Fruit fly (Drosophila melanogaster) whole organism, embryonic: Measurements from ENCODE around the gene MED14.

Experiments used
- Abd-B ChIP-seq: fragments of 200-800 bp; sonication (Bioruptor generic); optimal IDR thresholded peaks from 2 replicates; lab custom pipeline; 2018; ENCODE audit warnings: missing biosample characterization, mild to moderate bottlenecking, missing genetic modification characterization, moderate library complexity
- BEAF-32 ChIP-seq: fragments of 200-800 bp; sonication (Bioruptor generic); optimal IDR thresholded peaks from 3 replicates; lab custom pipeline; 2017; ENCODE audit warnings: missing biosample characterization, missing genetic modification characterization, mild to moderate bottlenecking, moderate library complexity, missing genetic modification reagents
- Bgb ChIP-seq: fragments of 200-800 bp; sonication (Bioruptor generic); IDR thresholded peaks from 2 replicates; pipeline ENCODE4 v1.3.6; 2022; ENCODE audit warnings: missing biosample characterization, missing genetic modification characterization; ENCODE audit not compliant: partially characterized antibody
- CG10147 ChIP-seq: fragments of 200-800 bp; sonication (Bioruptor generic); optimal IDR thresholded peaks from 2 replicates; lab custom pipeline; 2019; ENCODE audit warnings: missing biosample characterization, mild to moderate bottlenecking, missing genetic modification characterization, moderate library complexity
- CG10267 ChIP-seq: fragments of 200-800 bp; sonication (Bioruptor generic); optimal IDR thresholded peaks from 2 replicates; lab custom pipeline; 2018; ENCODE audit warnings: missing biosample characterization, mild to moderate bottlenecking, missing genetic modification characterization, moderate library complexity
- CG10274 ChIP-seq: fragments of 200-800 bp; sonication (Bioruptor generic); optimal IDR thresholded peaks from 3 replicates; lab custom pipeline; 2017; ENCODE audit warnings: missing biosample characterization, mild to moderate bottlenecking, missing genetic modification characterization
- CG2199 ChIP-seq: fragments of 200-800 bp; sonication (Bioruptor generic); IDR thresholded peaks from 3 replicates; pipeline ENCODE4 v1.3.6; 2022; ENCODE audit warnings: missing biosample characterization, missing genetic modification characterization
- CG2712 ChIP-seq: fragments of 200-800 bp; optimal IDR thresholded peaks from 3 replicates; lab custom pipeline; 2019; ENCODE audit warnings: missing biosample characterization, mild to moderate bottlenecking, missing genetic modification characterization, moderate library complexity
- CG2875 ChIP-seq: fragments of 200-800 bp; sonication (Bioruptor generic); optimal IDR thresholded peaks from 2 replicates; lab custom pipeline; 2017; ENCODE audit warnings: missing biosample characterization, mild to moderate bottlenecking, missing genetic modification characterization, missing genetic modification reagents
- CG31441 ChIP-seq: fragments of 200-800 bp; sonication (Bioruptor generic); IDR thresholded peaks from 2 replicates; pipeline ENCODE4 v1.3.6; 2022; ENCODE audit warnings: missing biosample characterization, missing genetic modification characterization
- CG43689 ChIP-seq: fragments of 200-800 bp; sonication (Bioruptor generic); IDR thresholded peaks from 2 replicates; pipeline ENCODE4 v1.3.6; 2022; ENCODE audit warnings: missing biosample characterization, missing genetic modification characterization
- CG4707 ChIP-seq: fragments of 200-800 bp; sonication (Bioruptor generic); optimal IDR thresholded peaks from 2 replicates; lab custom pipeline; 2018; ENCODE audit warnings: missing biosample characterization, mild to moderate bottlenecking, missing genetic modification characterization, moderate library complexity
- CG8089 ChIP-seq: fragments of 200-800 bp; sonication (Bioruptor generic); optimal IDR thresholded peaks from 3 replicates; lab custom pipeline; 2016; ENCODE audit warnings: missing biosample characterization, missing genetic modification characterization
- CG8281 ChIP-seq: fragments of 200-800 bp; sonication (Bioruptor generic); optimal IDR thresholded peaks from 2 replicates; lab custom pipeline; 2018; ENCODE audit warnings: missing biosample characterization, mild to moderate bottlenecking, missing genetic modification characterization, moderate library complexity
- CG8359 ChIP-seq: fragments of 200-800 bp; sonication (Bioruptor generic); optimal IDR thresholded peaks from 2 replicates; lab custom pipeline; 2017; ENCODE audit warnings: missing biosample characterization, mild to moderate bottlenecking, missing genetic modification characterization, borderline replicate concordance
- CG9817 ChIP-seq: fragments of 200-800 bp; sonication (Bioruptor generic); optimal IDR thresholded peaks from 2 replicates; lab custom pipeline; 2018; ENCODE audit warnings: missing biosample characterization, mild to moderate bottlenecking, missing genetic modification characterization, moderate library complexity
- CG9932 ChIP-seq: fragments of 200-800 bp; sonication (Bioruptor generic); IDR thresholded peaks from 2 replicates; pipeline ENCODE4 v1.3.6; 2022; ENCODE audit warnings: missing biosample characterization, missing genetic modification characterization
- Dip3 ChIP-seq: fragments of 200-800 bp; sonication (Bioruptor generic); optimal IDR thresholded peaks from 3 replicates; lab custom pipeline; 2016; ENCODE audit warnings: missing biosample characterization, missing genetic modification characterization
- ERR ChIP-seq: fragments of 200-800 bp; sonication (Bioruptor generic); optimal IDR thresholded peaks from 2 replicates; lab custom pipeline; 2016; ENCODE audit warnings: missing biosample characterization, missing genetic modification characterization
- HLHmδ ChIP-seq: fragments of 200-800 bp; sonication (Bioruptor generic); optimal IDR thresholded peaks from 2 replicates; lab custom pipeline; 2018; ENCODE audit warnings: missing biosample characterization, mild to moderate bottlenecking, missing genetic modification characterization, moderate library complexity
- HmgD ChIP-seq: fragments of 200-800 bp; sonication (Bioruptor generic); optimal IDR thresholded peaks from 3 replicates; lab custom pipeline; 2016; ENCODE audit warnings: missing biosample characterization, missing genetic modification characterization
- Hr39 ChIP-seq: fragments of >200 bp; optimal IDR thresholded peaks from 2 replicates; lab custom pipeline; 2017
- Lim3 ChIP-seq: fragments of 200-800 bp; sonication (Bioruptor generic); IDR thresholded peaks from 2 replicates; pipeline ENCODE4 v1.3.6; 2022; ENCODE audit warnings: missing biosample characterization, missing genetic modification characterization
- NFAT ChIP-seq: fragments of 200-800 bp; sonication (Bioruptor generic); IDR thresholded peaks from 2 replicates; pipeline ENCODE4 v1.3.6; 2022; ENCODE audit warnings: missing biosample characterization, missing genetic modification characterization
- NK7.1 ChIP-seq: fragments of 200-800 bp; sonication (Bioruptor generic); optimal IDR thresholded peaks from 3 replicates; lab custom pipeline; 2016; ENCODE audit warnings: missing biosample characterization, missing genetic modification characterization
- Xrp1 ChIP-seq: fragments of 200-800 bp; sonication (Bioruptor generic); IDR thresholded peaks from 2 replicates; pipeline ENCODE4 v1.3.6; 2022; ENCODE audit warnings: missing biosample characterization, missing genetic modification characterization
- ac ChIP-seq: fragments of 200-800 bp; sonication (Bioruptor generic); optimal IDR thresholded peaks from 3 replicates; lab custom pipeline; 2017; ENCODE audit warnings: missing biosample characterization, mild to moderate bottlenecking, missing genetic modification characterization
- ara ChIP-seq: fragments of 200-800 bp; sonication (Bioruptor generic); IDR thresholded peaks from 2 replicates; pipeline ENCODE4 v1.3.6; 2022; ENCODE audit warnings: missing biosample characterization, missing genetic modification characterization
- btn ChIP-seq: fragments of 200-800 bp; sonication (Bioruptor generic); optimal IDR thresholded peaks from 2 replicates; lab custom pipeline; 2016; ENCODE audit warnings: missing biosample characterization, missing genetic modification characterization
- danr ChIP-seq: fragments of 200-800 bp; sonication (Bioruptor generic); IDR thresholded peaks from 2 replicates; pipeline ENCODE4 v1.3.6; 2022; ENCODE audit warnings: missing biosample characterization, missing genetic modification characterization
- disco-r ChIP-seq: fragments of 200-800 bp; sonication (Bioruptor generic); optimal IDR thresholded peaks from 2 replicates; lab custom pipeline; 2016; ENCODE audit warnings: missing biosample characterization, missing genetic modification characterization
- ftz-f1 ChIP-seq: fragments of 200-800 bp; sonication (Bioruptor generic); optimal IDR thresholded peaks from 2 replicates; lab custom pipeline; 2016; ENCODE audit warnings: missing biosample characterization, missing genetic modification characterization
- grau ChIP-seq: fragments of 200-800 bp; optimal IDR thresholded peaks from 3 replicates; lab custom pipeline; 2019; ENCODE audit warnings: missing biosample characterization, mild to moderate bottlenecking, missing genetic modification characterization, moderate library complexity
- gsb-n ChIP-seq: fragments of 200-800 bp; sonication (Bioruptor generic); optimal IDR thresholded peaks from 3 replicates; lab custom pipeline; 2018; ENCODE audit warnings: missing biosample characterization, mild to moderate bottlenecking, missing genetic modification characterization
- hth ChIP-seq: fragments of >200 bp; optimal IDR thresholded peaks from 2 replicates; lab custom pipeline; 2017; ENCODE audit warnings: inconsistent platforms
- ind ChIP-seq: fragments of 200-800 bp; sonication (Bioruptor generic); optimal IDR thresholded peaks from 3 replicates; lab custom pipeline; 2016; ENCODE audit warnings: missing biosample characterization, missing genetic modification characterization
- insv ChIP-seq, 2 experiments: fragments of 200-800 bp; sonication (Bioruptor generic); optimal IDR thresholded peaks; 3 replicates each; lab custom pipeline; 2016 to 2018; ENCODE audit warnings: missing biosample characterization in 2 of 2, missing genetic modification characterization in 2 of 2
- kay ChIP-seq: fragments of 200-800 bp; sonication (Bioruptor generic); optimal IDR thresholded peaks from 2 replicates; lab custom pipeline; 2016; ENCODE audit warnings: missing biosample characterization, missing genetic modification characterization
- lbe ChIP-seq: fragments of 200-800 bp; sonication (Bioruptor generic); optimal IDR thresholded peaks from 2 replicates; lab custom pipeline; 2016; ENCODE audit warnings: missing biosample characterization, mild to moderate bottlenecking, missing genetic modification characterization
- nau ChIP-seq: fragments of 200-800 bp; sonication (Bioruptor generic); optimal IDR thresholded peaks from 3 replicates; lab custom pipeline; 2017; ENCODE audit warnings: missing biosample characterization, mild to moderate bottlenecking, missing genetic modification characterization, missing genetic modification reagents
- odd ChIP-seq: fragments of 200-800 bp; sonication (Bioruptor generic); optimal IDR thresholded peaks from 2 replicates; lab custom pipeline; 2017; ENCODE audit warnings: missing biosample characterization, mild to moderate bottlenecking, missing genetic modification characterization
- pan ChIP-seq, 4 experiments: fragments of >200 bp in 3 of 4; fragments of 200-800 bp in 1 of 4; sonication (Bioruptor generic) in 1 of 4; optimal IDR thresholded peaks in 3 of 4; IDR thresholded peaks in 1 of 4; 2 replicates each; pipeline versions ENCODE4 v1.3.6 to Lab custom; 2017 to 2022; ENCODE audit warnings: missing biosample characterization in 2 of 4, missing genetic modification characterization in 2 of 4, mixed read lengths in 1 of 4
- pho ChIP-seq: fragments of 200-800 bp; sonication (Bioruptor generic); optimal IDR thresholded peaks from 2 replicates; lab custom pipeline; 2016; ENCODE audit warnings: missing biosample characterization, missing genetic modification characterization
- repo ChIP-seq: fragments of 200-800 bp; sonication (Bioruptor generic); optimal IDR thresholded peaks from 2 replicates; lab custom pipeline; 2016; ENCODE audit warnings: missing biosample characterization, missing genetic modification characterization
- sisA ChIP-seq: fragments of 200-800 bp; sonication (Bioruptor generic); IDR thresholded peaks from 2 replicates; pipeline ENCODE4 v1.3.6; 2022; ENCODE audit warnings: missing biosample characterization, missing genetic modification characterization
- slp2 ChIP-seq: fragments of 200-800 bp; sonication (Bioruptor generic); optimal IDR thresholded peaks from 2 replicates; lab custom pipeline; 2016; ENCODE audit warnings: missing biosample characterization, missing genetic modification characterization
- ssp ChIP-seq: fragments of 200-800 bp; sonication (Bioruptor generic); IDR thresholded peaks from 2 replicates; pipeline ENCODE4 v1.3.6; 2022; ENCODE audit warnings: missing biosample characterization, missing genetic modification characterization
- tap ChIP-seq: fragments of 200-800 bp; optimal IDR thresholded peaks from 3 replicates; lab custom pipeline; 2019; ENCODE audit warnings: missing biosample characterization, mild to moderate bottlenecking, missing genetic modification characterization, moderate library complexity
- tna ChIP-seq: fragments of 200-800 bp; sonication (Bioruptor generic); IDR thresholded peaks from 2 replicates; pipeline ENCODE4 v1.3.6; 2022; ENCODE audit warnings: missing biosample characterization, missing genetic modification characterization; ENCODE audit not compliant: partially characterized antibody
- vvl ChIP-seq: fragments of 200-800 bp; sonication (Bioruptor generic); IDR thresholded peaks from 2 replicates; pipeline ENCODE4 v1.3.6; 2022; ENCODE audit warnings: missing biosample characterization, missing genetic modification characterization
- zen2 ChIP-seq: fragments of 200-800 bp; sonication (Bioruptor generic); IDR thresholded peaks from 3 replicates; pipeline ENCODE4 v1.3.6; 2022; ENCODE audit warnings: missing biosample characterization, missing genetic modification characterization; ENCODE audit not compliant: partially characterized antibody

The MED14 gene

dm6 chr3L:554577-554976 lies 38.5 kb upstream of the MED14 start (continued):
- TF ChIP-seq pan (optimal IDR thresholded peaks at IDR 0.05; lab: Kevin White, UChicago) (no peak), pan (GFP tag; optimal IDR thresholded peaks at IDR 0.05 in 1 of 2, IDR thresholded peaks at IDR 0.05 in 1 of 2) (peak in 1 of 2 experiments; percentile 63), CG10267 (tag; lab: Kevin White, UChicago) (peak; percentile 19), BEAF-32 (GFP tag; lab: Kevin White, UChicago) (no peak), CG31441 (GFP tag; lab: Robert Waterston, UW) (peak; percentile 53), HmgD (GFP tag; lab: Kevin White, UChicago) (no peak), tna (no peak), Bgb (no peak), HLHmδ (no peak), CG10274 (no peak), CG8359 (no peak), ssp (GFP tag; lab: Robert Waterston, UW) (peak; percentile 24; the same call in 1 of the 2 replicates), CG2712 (peak; percentile 62), CG10147 (GFP tag; lab: Kevin White, UChicago) (peak; percentile 43), Abd-B (GFP tag; lab: Kevin White, UChicago) (peak; percentile 16), danr (GFP tag; lab: Robert Waterston, UW) (0 out of 2 replicates have a peak, but pooled peaks have one; percentile 25), repo (GFP tag; lab: Kevin White, UChicago) (no peak), CG4707 (no peak), ftz-f1 (GFP tag; lab: Kevin White, UChicago) (no peak), odd (no peak), nau (GFP tag; lab: Kevin White, UChicago) (peak; percentile 37), Dip3 (GFP tag; lab: Kevin White, UChicago) (peak; percentile 16), Xrp1 (peak; percentile 71), btn (GFP tag; lab: Kevin White, UChicago) (no peak), NK7.1 (GFP tag; lab: Kevin White, UChicago) (no peak), CG9932 (GFP tag; lab: Robert Waterston, UW) (peak; percentile 50), Hr39 (no peak), NFAT (GFP tag; lab: Robert Waterston, UW) (no peak), tap (tag; lab: Kevin White, UChicago) (peak; percentile 6), lbe (no peak), disco-r (GFP tag; lab: Kevin White, UChicago) (no peak), ara (GFP tag; lab: Robert Waterston, UW) (peak; percentile 48; the same call in 1 of the 2 replicates), gsb-n (tag; lab: Kevin White, UChicago) (no peak), ind (GFP tag; lab: Kevin White, UChicago) (peak; percentile 47), slp2 (GFP tag; lab: Kevin White, UChicago) (no peak), insv (GFP tag; optimal IDR thresholded peaks at IDR 0.05; lab: Kevin White, UChicago) (no peak), zen2 (no peak), Lim3 (no peak), grau (tag; lab: Kevin White, UChicago) (peak; percentile 23), pho (GFP tag; lab: Kevin White, UChicago) (peak; percentile 18), vvl (GFP tag; lab: Robert Waterston, UW) (peak; percentile 80), CG9817 (peak; percentile 37), CG2199 (no peak), hth (lab: Kevin White, UChicago) (no peak), sisA (GFP tag; lab: Robert Waterston, UW) (peak; percentile 53), ERR (GFP tag; lab: Kevin White, UChicago) (no peak), ac (GFP tag; lab: Kevin White, UChicago) (no peak), CG8089 (GFP tag; lab: Kevin White, UChicago) (peak; percentile 11), CG2875 (peak; percentile 0), CG43689 (GFP tag; lab: Robert Waterston, UW) (no peak), kay (no peak), CG8281 (tag; lab: Kevin White, UChicago) (no peak)
